Worm (Caenorhabditis elegans) whole organism, L4 larva: Measurements from ENCODE around the gene F36H12.5.

Source experiments
- D1046.2 ChIP-seq: fragments of 200-800 bp; sonication (Bioruptor generic); IDR thresholded peaks from 2 replicates; pipeline ENCODE4 v1.3.6; 2022; ENCODE audit warnings: missing genetic modification characterization, missing compliant biosample characterization
- Y75B8A.6 ChIP-seq: fragments of 200-800 bp; sonication (Bioruptor generic); IDR thresholded peaks from 2 replicates; pipeline ENCODE4 v1.3.6; 2022; ENCODE audit warnings: missing genetic modification reagents, missing genetic modification characterization, missing compliant biosample characterization
- ZK337.2 ChIP-seq: fragments of 200-800 bp; sonication (Bioruptor generic); IDR thresholded peaks from 2 replicates; pipeline ENCODE4 v1.3.6; 2022; ENCODE audit warnings: missing genetic modification reagents, missing genetic modification characterization, missing compliant biosample characterization
- ceh-82 ChIP-seq: sonication (generic microtip); optimal IDR thresholded peaks from 2 replicates; lab custom pipeline; 2017; ENCODE audit warnings: missing biosample characterization, missing genetic modification characterization
- ces-1 ChIP-seq: fragments of 150-350 bp; sonication (generic microtip); optimal IDR thresholded peaks from 4 replicates; lab custom pipeline; 2014; ENCODE audit warnings: missing biosample characterization, missing genetic modification reagents, missing genetic modification characterization
- dmd-6 ChIP-seq: fragments of 200-800 bp; sonication (Bioruptor generic); IDR thresholded peaks from 2 replicates; pipeline ENCODE4 v1.3.6; 2022; ENCODE audit warnings: missing genetic modification reagents, missing genetic modification characterization, missing compliant biosample characterization
- mdl-1 ChIP-seq, 2 experiments: fragments of 150-350 bp in 1 of 2; sonication (generic microtip) in 1 of 2; optimal IDR thresholded peaks; 2 replicates each; lab custom pipeline; 2014 to 2017; ENCODE audit warnings: missing biosample characterization in 2 of 2, missing genetic modification characterization in 2 of 2
- nhr-10 ChIP-seq: fragments of 150-350 bp; optimal IDR thresholded peaks from 2 replicates; lab custom pipeline; 2014; ENCODE audit warnings: missing biosample characterization, missing genetic modification characterization
- nhr-11 ChIP-seq: fragments of 150-350 bp; optimal IDR thresholded peaks from 2 replicates; lab custom pipeline; 2014; ENCODE audit warnings: missing biosample characterization, missing genetic modification characterization
- pha-4 ChIP-seq, 2 experiments: fragments of 150-350 bp in 1 of 2; fragments of 200-800 bp in 1 of 2; sonication (Bioruptor generic) in 1 of 2; IDR thresholded peaks in 1 of 2; optimal IDR thresholded peaks in 1 of 2; 2 replicates each; pipeline versions ENCODE4 v1.3.6 to Lab custom; 2014 to 2022; ENCODE audit warnings: missing genetic modification characterization in 2 of 2, missing genetic modification reagents in 2 of 2, missing biosample characterization in 1 of 2, missing compliant biosample characterization in 1 of 2
- skn-1 ChIP-seq: fragments of 150-350 bp; optimal IDR thresholded peaks from 2 replicates; lab custom pipeline; 2014; ENCODE audit warnings: missing biosample characterization, missing genetic modification characterization
- snpc-1.2 ChIP-seq: fragments of 200-800 bp; sonication (Bioruptor generic); IDR thresholded peaks from 2 replicates; pipeline ENCODE4 v1.3.6; 2022; ENCODE audit warnings: missing genetic modification reagents, missing genetic modification characterization, missing compliant biosample characterization
- unc-130 ChIP-seq: sonication (generic microtip); optimal IDR thresholded peaks from 2 replicates; lab custom pipeline; 2016; ENCODE audit warnings: missing genetic modification reagents, missing genetic modification characterization, missing compliant biosample characterization

DNA sequence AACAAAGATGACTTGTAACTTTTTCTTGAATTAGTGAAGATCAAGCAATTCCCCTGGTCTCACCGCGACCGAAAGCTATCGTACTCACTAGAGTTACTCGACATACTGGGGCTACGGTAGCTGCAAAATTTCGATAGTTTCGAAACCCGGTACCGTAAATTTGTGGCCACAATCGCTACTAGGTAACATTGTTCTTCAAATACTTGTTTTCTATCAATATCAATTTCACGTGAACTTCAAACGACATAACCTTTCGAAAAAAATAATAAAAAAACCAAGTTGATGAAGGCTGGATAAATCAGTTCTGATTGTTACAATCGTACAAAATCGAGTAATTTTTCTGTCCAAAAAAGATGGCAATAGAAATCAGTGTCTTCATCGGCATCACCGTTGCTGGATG lies 5.9 kb downstream of the F36H12.5 start, which contains the start of gene F36H12.3:
- no peak for TF ChIP-seq pha-4 (GFP tag; IDR thresholded peaks at IDR 0.05; lab: Robert Waterston, UW)
- TF ChIP-seq pha-4 (tag; optimal IDR thresholded peaks at IDR 0.05; lab: Kevin White, UChicago) = no peak
- no peak for TF ChIP-seq ceh-82 (tag; lab: Kevin White, UChicago)
- no peak for TF ChIP-seq Y75B8A.6 (GFP tag; lab: Robert Waterston, UW)
- no peak for TF ChIP-seq nhr-11 (tag; lab: Kevin White, UChicago)
- no peak for TF ChIP-seq skn-1 (tag; lab: Kevin White, UChicago)
- TF ChIP-seq ces-1 (GFP tag; lab: Kevin White, UChicago) = no peak
- no peak for TF ChIP-seq snpc-1.2 (GFP tag; lab: Robert Waterston, UW)
- no peak for TF ChIP-seq unc-130 (GFP tag; lab: Kevin White, UChicago)
- no peak for TF ChIP-seq D1046.2 (GFP tag; lab: Robert Waterston, UW)
- no peak for TF ChIP-seq dmd-6
- no peak for TF ChIP-seq mdl-1 (tag; optimal IDR thresholded peaks at IDR 0.05; lab: Kevin White, UChicago)
- TF ChIP-seq ZK337.2 (GFP tag; lab: Robert Waterston, UW) = no peak
- no peak for TF ChIP-seq nhr-10 (tag; lab: Kevin White, UChicago)
